Fruit fly (Drosophila melanogaster) whole organism, embryonic: ENCODE measurements around the gene Exn.
A peak's percentile ranks its signal among the peaks of the same experiment; 100 is the strongest.

Experiments
- Blimp-1 ChIP-seq: fragments of 200-800 bp; sonication (Bioruptor generic); optimal IDR thresholded peaks from 3 replicates; lab custom pipeline; 2018; ENCODE audit warnings: missing biosample characterization, missing genetic modification characterization, mild to moderate bottlenecking, moderate library complexity, missing genetic modification reagents
- inv ChIP-seq: fragments of 200-800 bp; sonication (Bioruptor generic); IDR thresholded peaks from 2 replicates; pipeline ENCODE4 v1.3.6; 2022; ENCODE audit warnings: missing biosample characterization, missing genetic modification characterization; ENCODE audit not compliant: partially characterized antibody

DNA sequence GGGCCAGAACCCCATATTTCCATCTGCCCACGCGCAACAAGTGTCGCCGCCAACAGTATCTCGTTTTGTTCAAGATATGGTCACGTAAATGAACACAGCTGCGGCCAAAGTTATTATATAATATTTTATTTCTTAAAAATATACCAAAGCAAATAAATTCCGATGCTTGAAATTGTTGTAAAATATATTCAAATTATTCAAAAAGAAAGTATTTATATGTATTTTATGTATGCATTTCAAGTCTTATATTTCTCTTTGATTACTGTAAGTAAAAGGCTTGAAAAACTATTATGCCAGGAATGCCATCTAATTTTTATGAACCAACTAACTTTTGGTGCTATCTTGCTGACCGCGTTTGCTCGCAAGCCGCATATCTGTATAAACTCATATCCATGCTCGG lies 19.4 kb downstream of the Exn start:
- no peak for TF ChIP-seq inv (GFP tag; lab: Robert Waterston, UW)
- peak; percentile 27 for TF ChIP-seq Blimp-1 (GFP tag; lab: Kevin White, UChicago)
